Worm (Caenorhabditis elegans) whole organism, mixed stage, embryonic: ENCODE results near the gene twk-45.

Experiments used
- elt-3 ChIP-seq: fragments of 150-350 bp; optimal IDR thresholded peaks from 2 replicates; lab custom pipeline; 2014; ENCODE audit warnings: missing biosample characterization, missing genetic modification characterization
- lin-13 ChIP-seq: fragments of 150-350 bp; optimal IDR thresholded peaks from 2 replicates; lab custom pipeline; 2014; ENCODE audit warnings: missing biosample characterization, missing genetic modification characterization
- nhr-12 ChIP-seq: fragments of 150-350 bp; optimal IDR thresholded peaks from 2 replicates; lab custom pipeline; 2014; ENCODE audit warnings: missing biosample characterization, missing genetic modification characterization
- snpc-4 ChIP-seq: fragments of 150-350 bp; optimal IDR thresholded peaks from 2 replicates; lab custom pipeline; 2014; ENCODE audit warnings: missing biosample characterization, missing genetic modification characterization
- unc-62 ChIP-seq: fragments of 150-350 bp; optimal IDR thresholded peaks from 2 replicates; lab custom pipeline; 2014; ENCODE audit warnings: missing biosample characterization, missing genetic modification reagents, missing genetic modification characterization

- TF ChIP-seq nhr-12 (tag; lab: Kevin White, UChicago) (no peak), snpc-4 (tag; lab: Kevin White, UChicago) (no peak), lin-13 (tag; lab: Kevin White, UChicago) (no peak), unc-62 (GFP tag; lab: Kevin White, UChicago) (no peak), elt-3 (tag; lab: Kevin White, UChicago) (no peak)
Measured at ce11 chrIII:2816205-2816923, 14.7 kb upstream of the twk-45 start.
